Worm (Caenorhabditis elegans) whole organism, L2 larva: Measurements from ENCODE around the gene R13A1.10.

Experiments used
- F13H6.1 ChIP-seq: sonication (generic microtip); optimal IDR thresholded peaks from 2 replicates; lab custom pipeline; 2016; ENCODE audit warnings: missing genetic modification characterization, missing compliant biosample characterization
- elt-3 ChIP-seq: sonication (generic microtip); optimal IDR thresholded peaks from 2 replicates; lab custom pipeline; 2017; ENCODE audit warnings: missing biosample characterization, missing genetic modification characterization
- gmeb-1 ChIP-seq: fragments of 150-350 bp; optimal IDR thresholded peaks from 2 replicates; lab custom pipeline; 2014; ENCODE audit warnings: missing biosample characterization, missing genetic modification characterization
- lin-39 ChIP-seq: fragments of 150-350 bp; optimal IDR thresholded peaks from 2 replicates; lab custom pipeline; 2014; ENCODE audit warnings: missing biosample characterization, missing genetic modification reagents, missing genetic modification characterization
- mab-5 ChIP-seq: fragments of 150-350 bp; optimal IDR thresholded peaks from 2 replicates; lab custom pipeline; 2014; ENCODE audit warnings: missing biosample characterization, missing genetic modification characterization
- mdl-1 ChIP-seq, 2 experiments: fragments of 150-350 bp in 1 of 2; sonication (generic microtip) in 1 of 2; optimal IDR thresholded peaks; 2 replicates each; lab custom pipeline; 2017; ENCODE audit warnings: missing biosample characterization in 2 of 2, missing genetic modification characterization in 2 of 2
- nhr-12 ChIP-seq: fragments of 150-350 bp; optimal IDR thresholded peaks from 2 replicates; lab custom pipeline; 2014; ENCODE audit warnings: missing biosample characterization, missing genetic modification characterization
- nhr-237 ChIP-seq: fragments of 150-350 bp; optimal IDR thresholded peaks from 2 replicates; lab custom pipeline; 2014; ENCODE audit warnings: missing biosample characterization, missing genetic modification characterization
- ztf-11 ChIP-seq: sonication (generic microtip); optimal IDR thresholded peaks from 2 replicates; lab custom pipeline; 2017; ENCODE audit warnings: missing biosample characterization, missing genetic modification characterization

DNA sequence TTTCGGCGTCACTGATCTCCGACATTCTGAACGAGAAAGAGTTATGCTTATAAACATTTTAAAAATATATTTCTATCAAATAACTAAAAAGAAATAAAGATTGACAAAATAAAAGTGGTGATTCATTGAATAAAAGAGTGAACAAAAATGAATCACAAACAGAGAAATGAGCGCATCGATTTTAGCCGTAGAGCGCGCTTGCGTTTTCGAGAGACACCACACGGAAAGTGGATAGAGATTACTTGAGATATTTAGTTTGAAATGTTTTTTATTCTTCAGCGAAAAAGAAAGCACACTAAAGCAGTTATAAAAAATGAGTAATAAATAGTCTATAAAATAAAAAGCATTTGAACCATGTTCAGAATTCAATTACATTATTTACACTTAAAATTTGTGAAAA lies 3.2 kb upstream of the R13A1.10 start, which contains the start of gene cap-1:
- no peak for TF ChIP-seq ztf-11 (tag; lab: Kevin White, UChicago)
- peak; percentile 5 for TF ChIP-seq mab-5
- peak; percentile 55 for TF ChIP-seq gmeb-1 (tag; lab: Kevin White, UChicago)
- no peak for TF ChIP-seq elt-3 (tag; lab: Kevin White, UChicago)
- TF ChIP-seq F13H6.1 (tag; lab: Kevin White, UChicago), result peak; percentile 24
- no peak for TF ChIP-seq nhr-237 (tag; lab: Kevin White, UChicago)
- no peak for TF ChIP-seq mdl-1 (tag; optimal IDR thresholded peaks at IDR 0.05; lab: Kevin White, UChicago)
- TF ChIP-seq nhr-12 (tag; lab: Kevin White, UChicago), result no peak
- no peak for TF ChIP-seq lin-39 (tag; lab: Kevin White, UChicago)
